Fruit fly (Drosophila melanogaster) whole organism, wandering third instar larva: ENCODE data around the gene put.

Experiments used
- Abd-B ChIP-seq: fragments of >200 bp; optimal IDR thresholded peaks from 2 replicates; lab custom pipeline; 2017; ENCODE audit warnings: missing biosample characterization, missing genetic modification characterization
- CrebA ChIP-seq: fragments of 200-800 bp; sonication (Bioruptor generic); optimal IDR thresholded peaks from 2 replicates; lab custom pipeline; 2016; ENCODE audit warnings: missing biosample characterization, mild to moderate bottlenecking, missing genetic modification characterization, borderline replicate concordance
- Dif ChIP-seq: fragments of 200-275, 200-300 bp; sonication (Bioruptor generic); optimal IDR thresholded peaks from 2 replicates; lab custom pipeline; 2018; ENCODE audit warnings: missing biosample characterization, missing genetic modification characterization; ENCODE audit not compliant: partially characterized antibody
- Hnf4 ChIP-seq: fragments of 200-800 bp; sonication (Bioruptor generic); optimal IDR thresholded peaks from 2 replicates; lab custom pipeline; 2016; ENCODE audit warnings: missing biosample characterization, mild to moderate bottlenecking, missing genetic modification characterization
- N ChIP-seq: fragments of >200 bp; optimal IDR thresholded peaks from 2 replicates; lab custom pipeline; 2018; ENCODE audit warnings: missing biosample characterization, missing external identifiers, missing genetic modification characterization
- Vsx2 ChIP-seq: fragments of 200-300, 225-300 bp; sonication (Bioruptor generic); optimal IDR thresholded peaks from 2 replicates; lab custom pipeline; 2018; ENCODE audit warnings: missing biosample characterization, missing genetic modification characterization; ENCODE audit not compliant: partially characterized antibody
- brk ChIP-seq: fragments of 200-800 bp; sonication (Bioruptor generic); optimal IDR thresholded peaks from 2 replicates; lab custom pipeline; 2016; ENCODE audit warnings: missing biosample characterization, mild to moderate bottlenecking, missing genetic modification characterization
- dl ChIP-seq, 2 experiments: fragments of 175-275, 200-275 bp in 1 of 2; fragments of 200-275 bp in 1 of 2; sonication (Bioruptor generic); optimal IDR thresholded peaks; lab custom pipeline; 2018; ENCODE audit warnings: mild to moderate bottlenecking in 2 of 2, missing biosample characterization in 2 of 2, missing genetic modification characterization in 2 of 2, moderate library complexity in 2 of 2; ENCODE audit not compliant: partially characterized antibody in 2 of 2, insufficient read depth in 1 of 2
- h ChIP-seq: fragments of 200-800 bp; sonication (Bioruptor generic); optimal IDR thresholded peaks from 3 replicates; lab custom pipeline; 2016; ENCODE audit warnings: missing biosample characterization, mild to moderate bottlenecking, missing genetic modification characterization
- lola ChIP-seq: fragments of >200 bp; optimal IDR thresholded peaks from 2 replicates; lab custom pipeline; 2017; ENCODE audit warnings: missing biosample characterization, missing genetic modification characterization
- rgr ChIP-seq: fragments of 200-800 bp; sonication (Bioruptor generic); optimal IDR thresholded peaks from 3 replicates; lab custom pipeline; 2016; ENCODE audit warnings: missing biosample characterization, mild to moderate bottlenecking, missing genetic modification characterization
- woc ChIP-seq: sonication (Bioruptor generic); optimal IDR thresholded peaks from 2 replicates; lab custom pipeline; 2016; ENCODE audit warnings: missing biosample characterization, mild to moderate bottlenecking, missing genetic modification characterization

The put gene

dm6 chr3R:14569411-14570107 is 55.9 kb downstream of the put start, which contains the start of gene Cys:
Gene Cys, minus strand, starts transcription at chr3R:14569644.
- TF ChIP-seq lola (GFP tag; lab: Kevin White, UChicago) (no peak), rgr (peak; percentile 3), h (no peak), dl (GFP tag; optimal IDR thresholded peaks at IDR 0.05; lab: Kevin White, UChicago; ENCODE audit: insufficient read depth in 1 of 2, partially characterized antibody in 2 of 2) (no peak), Dif (peak; percentile 69), Vsx2 (GFP tag; lab: Kevin White, UChicago) (no peak), CrebA (GFP tag; lab: Kevin White, UChicago) (no peak), woc (GFP tag; lab: Kevin White, UChicago) (no peak), Hnf4 (peak; percentile 11), N (GFP tag; lab: Kevin White, UChicago) (no peak), brk (no peak), Abd-B (GFP tag; lab: Kevin White, UChicago) (no peak)
